Fruit fly (Drosophila melanogaster): Measurements from ENCODE around the gene UGP.

Gene UGP

DNA sequence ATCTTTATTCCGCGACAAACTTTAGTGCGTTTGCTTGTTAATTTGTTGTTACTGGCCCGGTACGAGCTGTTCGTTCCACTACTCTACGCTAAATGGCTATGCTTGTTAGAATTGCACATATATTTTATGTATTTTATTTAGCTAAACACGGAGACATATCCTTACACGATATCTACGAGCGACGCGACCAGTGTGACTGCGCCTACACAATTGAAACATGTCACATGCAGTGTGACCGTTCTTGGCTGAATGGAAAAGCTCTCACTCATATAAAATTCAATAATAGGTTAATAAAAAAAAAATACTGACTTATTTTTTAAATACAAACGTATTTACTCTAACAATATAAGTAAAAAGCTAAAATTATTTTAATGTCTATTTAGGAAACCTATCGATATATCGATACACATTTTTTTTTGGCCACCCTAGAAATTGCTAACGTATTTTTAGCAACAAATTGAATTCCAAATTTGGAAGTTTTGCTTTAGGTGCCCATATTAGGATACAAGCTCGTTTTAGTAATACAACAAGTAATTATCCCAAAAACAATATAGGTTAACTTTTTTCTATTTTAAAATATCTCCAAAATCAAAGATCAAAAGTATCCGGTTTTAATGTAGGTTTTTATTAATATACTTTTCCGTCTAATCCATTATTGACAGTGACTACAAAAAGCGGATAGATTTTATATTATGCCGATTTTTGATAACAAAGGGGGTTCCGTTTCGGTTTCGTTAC is 40.4 kb upstream of the UGP start, which contains the start of gene CG4080:
Gene CG4080 (minus strand): TSS at position 215 of the 738 bp plus-strand sequence.
- TF ChIP-seq esn (GFP tag; optimal IDR thresholded peaks at IDR 0.05) = peak; percentile 61
- peak in 1 of 2 experiments; percentile 10 for TF ChIP-seq ss (GFP tag; optimal IDR thresholded peaks at IDR 0.05)
- peak; percentile 64 for TF ChIP-seq Met (GFP tag; optimal IDR thresholded peaks at IDR 0.05)
- peak; percentile 26 for TF ChIP-seq CG8632 (GFP tag; optimal IDR thresholded peaks at IDR 0.05)
- peak; percentile 8 for TF ChIP-seq acj6 (GFP tag; optimal IDR thresholded peaks at IDR 0.05)
- TF ChIP-seq topi (GFP tag; optimal IDR thresholded peaks at IDR 0.05) = peak; percentile 46
- no peak for TF ChIP-seq salr (GFP tag; optimal IDR thresholded peaks at IDR 0.05)
- peak; percentile 5 for TF ChIP-seq achi (GFP tag; optimal IDR thresholded peaks at IDR 0.05)
- no peak for TF ChIP-seq CG6163 (GFP tag; IDR thresholded peaks at IDR 0.05)
- TF ChIP-seq Smox (GFP tag; optimal IDR thresholded peaks at IDR 0.05) = no peak
- peak; percentile 79 for TF ChIP-seq Eip78C (GFP tag)
- TF ChIP-seq lz (GFP tag; optimal IDR thresholded peaks at IDR 0.05) = peak; percentile 37
- TF ChIP-seq Eip75B (GFP tag; optimal IDR thresholded peaks at IDR 0.05) = peak; percentile 7
- TF ChIP-seq CG9139 (GFP tag; optimal IDR thresholded peaks at IDR 0.05) = no peak
- TF ChIP-seq CG1621 (tag; optimal IDR thresholded peaks at IDR 0.05) = peak; percentile 30
- no peak for TF ChIP-seq CG10669 (GFP tag; optimal IDR thresholded peaks at IDR 0.05)
- peak; percentile 59 for TF ChIP-seq svp (GFP tag)
- TF ChIP-seq cyc (GFP tag; optimal IDR thresholded peaks at IDR 0.05) = peak; percentile 31
- TF ChIP-seq CG3919 (GFP tag; optimal IDR thresholded peaks at IDR 0.05) = no peak
- peak; percentile 21 for TF ChIP-seq Sox14 (GFP tag; optimal IDR thresholded peaks at IDR 0.05)
- TF ChIP-seq CG6854 (GFP tag; optimal IDR thresholded peaks at IDR 0.05) = peak; percentile 9
- TF ChIP-seq CG11762 (GFP tag; optimal IDR thresholded peaks at IDR 0.05; ENCODE audit: insufficient read depth) = no peak
- no peak for TF ChIP-seq Blimp-1 (GFP tag; optimal IDR thresholded peaks at IDR 0.05)
- TF ChIP-seq dac (GFP tag; optimal IDR thresholded peaks at IDR 0.05) = no peak
- TF ChIP-seq fkh (GFP tag; optimal IDR thresholded peaks at IDR 0.05) = peak; percentile 82
- peak; percentile 61 for TF ChIP-seq Eip93F (GFP tag; optimal IDR thresholded peaks at IDR 0.05)
- peak; percentile 64 for TF ChIP-seq Sox102F (GFP tag; optimal IDR thresholded peaks at IDR 0.05)
- peak; percentile 43 for TF ChIP-seq CG16779 (tag; optimal IDR thresholded peaks at IDR 0.05)
- TF ChIP-seq vri (GFP tag; optimal IDR thresholded peaks at IDR 0.05) = peak; percentile 40
- TF ChIP-seq dsx (GFP tag; optimal IDR thresholded peaks at IDR 0.05; ENCODE audit: poor library complexity, severe bottlenecking) = peak; percentile 48

DNA sequence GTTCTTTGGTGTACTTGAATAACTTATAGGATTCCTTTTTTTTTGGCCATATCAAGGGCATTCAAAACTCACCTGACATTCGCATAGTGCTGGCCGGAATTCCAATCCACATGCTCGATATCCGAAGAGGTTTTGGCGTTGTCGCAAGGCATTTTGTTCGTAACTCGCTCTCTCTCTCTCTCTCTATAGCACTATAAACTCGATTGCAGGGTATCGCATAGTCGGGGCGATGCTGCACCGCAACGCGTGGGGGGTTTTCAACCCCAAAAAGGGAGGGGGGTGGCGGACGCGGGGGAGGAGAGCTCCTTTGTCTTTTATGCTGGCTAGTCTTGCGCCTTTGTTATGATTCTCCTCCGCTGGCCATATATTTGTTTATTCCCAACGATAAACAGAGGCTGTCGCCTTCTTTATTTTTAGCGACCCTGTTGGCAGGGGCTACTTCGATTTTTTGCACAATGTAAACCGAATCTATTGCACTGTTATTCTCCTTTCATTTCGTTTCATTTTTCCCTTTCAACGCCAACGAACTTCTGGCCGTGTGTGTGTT is 39.8 kb upstream of the UGP start:
- TF ChIP-seq CG3032 (tag; optimal IDR thresholded peaks at IDR 0.05) (peak; percentile 39), dsx (GFP tag; optimal IDR thresholded peaks at IDR 0.05; ENCODE audit: poor library complexity, severe bottlenecking) (no peak), lz (GFP tag; optimal IDR thresholded peaks at IDR 0.05) (no peak), CG10669 (GFP tag; optimal IDR thresholded peaks at IDR 0.05) (peak; percentile 21), Ets21C (GFP tag; optimal IDR thresholded peaks at IDR 0.05) (no peak), Hr38 (GFP tag; optimal IDR thresholded peaks at IDR 0.05) (no peak), fkh (GFP tag; optimal IDR thresholded peaks at IDR 0.05) (no peak), CG8632 (GFP tag; optimal IDR thresholded peaks at IDR 0.05) (no peak), fd85E (GFP tag; optimal IDR thresholded peaks at IDR 0.05) (no peak), CG16779 (tag; optimal IDR thresholded peaks at IDR 0.05) (no peak), CG11294 (GFP tag; IDR thresholded peaks at IDR 0.05) (peak; percentile 39), Met (GFP tag; optimal IDR thresholded peaks at IDR 0.05) (no peak), Lpt (GFP tag; optimal IDR thresholded peaks at IDR 0.05) (no peak), Smox (GFP tag; optimal IDR thresholded peaks at IDR 0.05) (no peak), CG6163 (GFP tag; IDR thresholded peaks at IDR 0.05) (peak; percentile 31; the same call in 1 of the 3 replicates), Sox15 (GFP tag; optimal IDR thresholded peaks at IDR 0.05) (no peak), Eip75B (GFP tag; optimal IDR thresholded peaks at IDR 0.05) (no peak), dac (GFP tag; optimal IDR thresholded peaks at IDR 0.05) (no peak), OdsH (GFP tag; optimal IDR thresholded peaks at IDR 0.05) (peak; percentile 21), esn (GFP tag; optimal IDR thresholded peaks at IDR 0.05) (no peak), Hr4 (GFP tag; optimal IDR thresholded peaks at IDR 0.05) (no peak), fd59A (GFP tag; optimal IDR thresholded peaks at IDR 0.05) (no peak), pdm3 (GFP tag; optimal IDR thresholded peaks at IDR 0.05) (no peak), CG15336 (GFP tag; IDR thresholded peaks at IDR 0.05) (no peak), CG1621 (tag; optimal IDR thresholded peaks at IDR 0.05) (peak; percentile 8), vri (GFP tag; optimal IDR thresholded peaks at IDR 0.05) (no peak), CG31627 (GFP tag; optimal IDR thresholded peaks at IDR 0.05) (no peak), CG4318 (GFP tag; optimal IDR thresholded peaks at IDR 0.05) (no peak), spab (GFP tag; optimal IDR thresholded peaks at IDR 0.05) (peak; percentile 14), CG7368 (GFP tag; optimal IDR thresholded peaks at IDR 0.05) (peak; percentile 11), CG11762 (GFP tag; optimal IDR thresholded peaks at IDR 0.05; ENCODE audit: insufficient read depth) (no peak), achi (GFP tag; optimal IDR thresholded peaks at IDR 0.05) (no peak), salr (GFP tag; optimal IDR thresholded peaks at IDR 0.05) (peak in 1 of 2 experiments; percentile 12)

Data from whole organism, prepupa.